Worm (Caenorhabditis elegans): ENCODE data around the gene T05B4.12.

Gene T05B4.12

ce11 chrV:4127435-4127834, 1.6 kb upstream of the T05B4.12 start, which contains the start of gene T05B4.13:
Gene T05B4.13, minus strand, starts transcription at chrV:4127535.
- no peak for TF ChIP-seq unc-62 (GFP tag; optimal IDR thresholded peaks at IDR 0.05)

ce11 chrV:4122415-4122814, 3.4 kb downstream of the T05B4.12 start, which contains the start of gene phat-5:
Gene phat-5, minus strand, starts transcription at chrV:4122515.
- TF ChIP-seq unc-62 (GFP tag; optimal IDR thresholded peaks at IDR 0.05): no peak

ce11 chrV:4120629-4121028, 5.2 kb downstream of the T05B4.12 start, which contains the start of gene T05B4.10:
Gene T05B4.10, minus strand, starts transcription at chrV:4120729.
- no peak for TF ChIP-seq unc-62 (GFP tag; optimal IDR thresholded peaks at IDR 0.05)

- TF ChIP-seq unc-62 (GFP tag; optimal IDR thresholded peaks at IDR 0.05): no peak
Measured at ce11 chrV:4118332-4118731, 7.5 kb downstream of the T05B4.12 start, which contains the start of gene T05B4.9. Gene T05B4.9, minus strand, starts transcription at chrV:4118432.

ce11 chrV:4116071-4116470, 9.8 kb downstream of the T05B4.12 start, which contains the start of gene T05B4.8:
Gene T05B4.8, minus strand, starts transcription at chrV:4116171.
- no peak for TF ChIP-seq unc-62 (GFP tag; optimal IDR thresholded peaks at IDR 0.05)

- TF ChIP-seq unc-62 (GFP tag; optimal IDR thresholded peaks at IDR 0.05): no peak
Measured at ce11 chrV:4114627-4115026, 11.2 kb downstream of the T05B4.12 start, which contains the start of gene srw-133. Gene srw-133, minus strand, starts transcription at chrV:4114727.

ce11 chrV:4112516-4112915, 13.3 kb downstream of the T05B4.12 start, which contains the start of gene srw-134:
Gene srw-134, minus strand, starts transcription at chrV:4112616.
- no peak for TF ChIP-seq unc-62 (GFP tag; optimal IDR thresholded peaks at IDR 0.05)

ce11 chrV:4109873-4110272, 16.0 kb downstream of the T05B4.12 start, which contains the start of gene clc-18:
Gene clc-18, minus strand, starts transcription at chrV:4109973.
- no peak for TF ChIP-seq unc-62 (GFP tag; optimal IDR thresholded peaks at IDR 0.05)

- TF ChIP-seq unc-62 (GFP tag; optimal IDR thresholded peaks at IDR 0.05): no peak
Measured at ce11 chrV:4106688-4107087, 19.1 kb downstream of the T05B4.12 start.

- TF ChIP-seq unc-62 (GFP tag; optimal IDR thresholded peaks at IDR 0.05): no peak
Measured at ce11 chrV:4104298-4104697, 21.5 kb downstream of the T05B4.12 start, which contains the start of gene srj-39. Gene srj-39, plus strand, starts transcription at chrV:4104598.

- TF ChIP-seq unc-62 (GFP tag; optimal IDR thresholded peaks at IDR 0.05): no peak
Measured at ce11 chrV:4101567-4101966, 24.3 kb downstream of the T05B4.12 start, which contains the start of gene srj-40. Gene srj-40, plus strand, starts transcription at chrV:4101867.

- no peak for TF ChIP-seq unc-62 (GFP tag; optimal IDR thresholded peaks at IDR 0.05)
Measured at ce11 chrV:4094740-4095139, 31.1 kb downstream of the T05B4.12 start, which contains the start of gene nhr-181. Gene nhr-181, plus strand, starts transcription at chrV:4095040.

- no peak for TF ChIP-seq unc-62 (GFP tag; optimal IDR thresholded peaks at IDR 0.05)
Measured at ce11 chrV:4082952-4083351, 42.9 kb downstream of the T05B4.12 start, which contains the start of gene F38H12.5. Gene F38H12.5, minus strand, starts transcription at chrV:4083052.

ce11 chrV:4081283-4081682, 44.6 kb downstream of the T05B4.12 start, which contains the start of gene srh-211:
Gene srh-211, minus strand, starts transcription at chrV:4081383.
- TF ChIP-seq unc-62 (GFP tag; optimal IDR thresholded peaks at IDR 0.05): no peak

ce11 chrV:4080546-4080945, 45.3 kb downstream of the T05B4.12 start:
- TF ChIP-seq unc-62 (GFP tag; optimal IDR thresholded peaks at IDR 0.05): no peak

- no peak for TF ChIP-seq unc-62 (GFP tag; optimal IDR thresholded peaks at IDR 0.05)
Measured at ce11 chrV:4073455-4073854, 52.4 kb downstream of the T05B4.12 start, which contains the start of gene otpl-2. Gene otpl-2, plus strand, starts transcription at chrV:4073755.

All from whole organism, dauer.